Worm (Caenorhabditis elegans): Measurements from ENCODE around the gene F59C12.3.

DNA sequence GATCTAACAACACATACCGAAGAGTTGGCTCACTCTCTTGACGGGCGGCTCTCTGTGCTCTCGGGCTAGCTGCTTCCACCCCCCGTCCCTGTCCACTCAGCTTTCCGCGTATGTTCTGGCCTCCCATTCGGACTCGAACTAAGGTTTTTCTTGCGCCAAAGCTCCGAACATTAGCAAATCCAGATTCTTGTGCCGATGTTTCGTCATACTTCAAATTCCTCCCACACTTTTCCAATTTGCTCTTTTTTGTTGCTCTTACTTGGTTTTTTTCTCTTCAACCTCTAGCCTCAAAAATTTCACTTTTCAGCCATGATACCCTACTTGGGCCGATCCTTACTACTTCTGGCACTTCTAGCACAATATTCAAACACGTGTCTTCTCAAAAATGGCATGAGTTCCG is 14.4 kb downstream of the F59C12.3 start, which contains the start of gene cdh-9:
- TF ChIP-seq T22C8.4 (GFP tag; IDR thresholded peaks at IDR 0.05) (no peak), ref-1 (GFP tag; conservative IDR thresholded peaks at IDR 0.05) (no peak)
